Worm (Caenorhabditis elegans): Measurements from ENCODE around the gene alh-10.

- TF ChIP-seq C34F6.9 (tag; optimal IDR thresholded peaks at IDR 0.05) = no peak
- TF ChIP-seq fos-1 (tag; optimal IDR thresholded peaks at IDR 0.05) = peak; percentile 62
- no peak for TF ChIP-seq mdl-1 (tag; optimal IDR thresholded peaks at IDR 0.05)
- TF ChIP-seq lsy-2 (tag; optimal IDR thresholded peaks at IDR 0.05) = no peak
- TF ChIP-seq nhr-10 (tag; optimal IDR thresholded peaks at IDR 0.05) = no peak
- TF ChIP-seq alr-1 (tag; optimal IDR thresholded peaks at IDR 0.05) = no peak
- TF ChIP-seq unc-39 (tag; optimal IDR thresholded peaks at IDR 0.05) = no peak
- no peak for TF ChIP-seq gmeb-1 (tag; optimal IDR thresholded peaks at IDR 0.05)
- TF ChIP-seq ztf-11 (tag; optimal IDR thresholded peaks at IDR 0.05) = no peak
- no peak for TF ChIP-seq snpc-4 (tag; optimal IDR thresholded peaks at IDR 0.05)
- no peak for TF ChIP-seq lin-13 (GFP tag; optimal IDR thresholded peaks at IDR 0.05)
- no peak for TF ChIP-seq lin-39 (tag; optimal IDR thresholded peaks at IDR 0.05)
- no peak for TF ChIP-seq nhr-77 (tag; optimal IDR thresholded peaks at IDR 0.05)
Observed at ce11 chrX:7125178-7125577, 18.3 kb downstream of the alh-10 start.
